Worm (Caenorhabditis elegans) whole organism, L2 larva: ENCODE data around the gene ZK813.2.

Experiments
- C34F6.9 ChIP-seq: fragments of 150-350 bp; optimal IDR thresholded peaks from 2 replicates; lab custom pipeline; 2014; ENCODE audit warnings: missing biosample characterization, missing genetic modification characterization
- F13H6.1 ChIP-seq: sonication (generic microtip); optimal IDR thresholded peaks from 2 replicates; lab custom pipeline; 2016; ENCODE audit warnings: missing genetic modification characterization, missing compliant biosample characterization
- R02D3.7 ChIP-seq: fragments of 150-350 bp; optimal IDR thresholded peaks from 2 replicates; lab custom pipeline; 2014; ENCODE audit warnings: missing biosample characterization, missing genetic modification characterization
- Y55F3AM.14 ChIP-seq: fragments of 200-800 bp; sonication (Bioruptor generic); optimal IDR thresholded peaks from 2 replicates; lab custom pipeline; 2018; ENCODE audit warnings: mild to moderate bottlenecking, missing genetic modification characterization, missing compliant biosample characterization
- alr-1 ChIP-seq: fragments of 150-350 bp; optimal IDR thresholded peaks from 2 replicates; lab custom pipeline; 2014; ENCODE audit warnings: missing biosample characterization, missing genetic modification characterization
- aly-2 ChIP-seq: fragments of 150-350 bp; optimal IDR thresholded peaks from 2 replicates; lab custom pipeline; 2014; ENCODE audit warnings: missing biosample characterization, missing genetic modification characterization
- ama-1 ChIP-seq: fragments of 150-350 bp; optimal IDR thresholded peaks from 2 replicates; lab custom pipeline; 2018; ENCODE audit warnings: inconsistent platforms
- ceh-16 ChIP-seq: fragments of 150-350 bp; optimal IDR thresholded peaks from 2 replicates; lab custom pipeline; 2014; ENCODE audit warnings: missing biosample characterization, missing genetic modification characterization
- ceh-82 ChIP-seq: fragments of 150-350 bp; optimal IDR thresholded peaks from 2 replicates; lab custom pipeline; 2014; ENCODE audit warnings: missing biosample characterization, missing genetic modification characterization
- crh-2 ChIP-seq: sonication (generic microtip); optimal IDR thresholded peaks from 2 replicates; lab custom pipeline; 2017; ENCODE audit warnings: missing biosample characterization, missing genetic modification characterization
- dmd-4 ChIP-seq: sonication (generic microtip); optimal IDR thresholded peaks from 2 replicates; lab custom pipeline; 2017; ENCODE audit warnings: missing biosample characterization, missing genetic modification characterization
- egl-27 ChIP-seq: sonication (generic microtip); optimal IDR thresholded peaks from 3 replicates; lab custom pipeline; 2017; ENCODE audit warnings: missing biosample characterization, missing genetic modification reagents, missing genetic modification characterization
- elt-1 ChIP-seq: fragments of 150-350 bp; optimal IDR thresholded peaks from 2 replicates; lab custom pipeline; 2014; ENCODE audit warnings: missing biosample characterization, missing genetic modification characterization
- elt-3 ChIP-seq: sonication (generic microtip); optimal IDR thresholded peaks from 2 replicates; lab custom pipeline; 2017; ENCODE audit warnings: missing biosample characterization, missing genetic modification characterization
- fos-1 ChIP-seq: fragments of 150-350 bp; optimal IDR thresholded peaks from 2 replicates; lab custom pipeline; 2014; ENCODE audit warnings: missing biosample characterization, missing genetic modification characterization
- lin-11 ChIP-seq: fragments of 150-350 bp; sonication (generic microtip); optimal IDR thresholded peaks from 2 replicates; lab custom pipeline; 2014; ENCODE audit warnings: missing biosample characterization, missing genetic modification characterization, inconsistent platforms, mixed read lengths
- lin-39 ChIP-seq: fragments of 150-350 bp; optimal IDR thresholded peaks from 2 replicates; lab custom pipeline; 2014; ENCODE audit warnings: missing biosample characterization, missing genetic modification reagents, missing genetic modification characterization
- lsy-2 ChIP-seq, 2 experiments: fragments of 150-350 bp in 1 of 2; sonication (generic microtip) in 1 of 2; optimal IDR thresholded peaks; 2 replicates each; lab custom pipeline; 2014 to 2017; ENCODE audit warnings: missing biosample characterization in 2 of 2, missing genetic modification characterization in 2 of 2
- mab-5 ChIP-seq: fragments of 150-350 bp; optimal IDR thresholded peaks from 2 replicates; lab custom pipeline; 2014; ENCODE audit warnings: missing biosample characterization, missing genetic modification characterization
- mbf-1 ChIP-seq: sonication (generic microtip); optimal IDR thresholded peaks from 2 replicates; lab custom pipeline; 2017; ENCODE audit warnings: missing biosample characterization, missing genetic modification characterization
- nhr-10 ChIP-seq: sonication (generic microtip); optimal IDR thresholded peaks from 2 replicates; lab custom pipeline; 2017; ENCODE audit warnings: missing biosample characterization, missing genetic modification characterization
- nhr-11 ChIP-seq: fragments of 150-350 bp; optimal IDR thresholded peaks from 2 replicates; lab custom pipeline; 2014; ENCODE audit warnings: missing biosample characterization, missing genetic modification characterization
- nhr-12 ChIP-seq: fragments of 150-350 bp; optimal IDR thresholded peaks from 2 replicates; lab custom pipeline; 2014; ENCODE audit warnings: missing biosample characterization, missing genetic modification characterization
- nhr-129 ChIP-seq: fragments of 150-350 bp; optimal IDR thresholded peaks from 2 replicates; lab custom pipeline; 2014; ENCODE audit warnings: missing biosample characterization, missing genetic modification characterization
- nhr-21 ChIP-seq: fragments of 150-350 bp; optimal IDR thresholded peaks from 2 replicates; lab custom pipeline; 2014; ENCODE audit warnings: missing biosample characterization, missing genetic modification characterization
- nhr-237 ChIP-seq: fragments of 150-350 bp; optimal IDR thresholded peaks from 2 replicates; lab custom pipeline; 2014; ENCODE audit warnings: missing biosample characterization, missing genetic modification characterization
- nhr-6 ChIP-seq: fragments of 150-350 bp; optimal IDR thresholded peaks from 2 replicates; lab custom pipeline; 2014; ENCODE audit warnings: missing biosample characterization, missing genetic modification characterization
- skn-1 ChIP-seq: sonication (generic microtip); optimal IDR thresholded peaks from 2 replicates; lab custom pipeline; 2017; ENCODE audit warnings: missing biosample characterization, missing genetic modification characterization
- sma-3 ChIP-seq: sonication (generic microtip); optimal IDR thresholded peaks from 2 replicates; lab custom pipeline; 2016; ENCODE audit warnings: missing genetic modification reagents, missing genetic modification characterization, missing compliant biosample characterization
- sma-9 ChIP-seq, 2 experiments: fragments of 150-350 bp in 1 of 2; sonication (generic microtip) in 1 of 2; optimal IDR thresholded peaks; 2 replicates each; lab custom pipeline; 2014 to 2016; ENCODE audit warnings: missing genetic modification characterization in 2 of 2, mild to moderate bottlenecking in 1 of 2, missing biosample characterization in 1 of 2, missing compliant biosample characterization in 1 of 2, missing genetic modification reagents in 1 of 2, moderate library complexity in 1 of 2
- snpc-4 ChIP-seq: fragments of 150-350 bp; optimal IDR thresholded peaks from 2 replicates; lab custom pipeline; 2014; ENCODE audit warnings: missing biosample characterization, missing genetic modification characterization
- unc-55 ChIP-seq: fragments of 150-350 bp; sonication (generic microtip); optimal IDR thresholded peaks from 3 replicates; lab custom pipeline; 2014; ENCODE audit warnings: missing biosample characterization, missing genetic modification reagents, missing genetic modification characterization
- zag-1 ChIP-seq: fragments of 150-350 bp; optimal IDR thresholded peaks from 2 replicates; lab custom pipeline; 2014; ENCODE audit warnings: missing biosample characterization, missing genetic modification characterization
- ztf-1 ChIP-seq: fragments of 200-800 bp; sonication (Bioruptor generic); conservative IDR thresholded peaks from 2 replicates; pipeline ENCODE4 v1.3.6; 2022; ENCODE audit warnings: missing genetic modification characterization, missing compliant biosample characterization
- ztf-11 ChIP-seq: sonication (generic microtip); optimal IDR thresholded peaks from 2 replicates; lab custom pipeline; 2017; ENCODE audit warnings: missing biosample characterization, missing genetic modification characterization

ZK813.2 gene

DNA sequence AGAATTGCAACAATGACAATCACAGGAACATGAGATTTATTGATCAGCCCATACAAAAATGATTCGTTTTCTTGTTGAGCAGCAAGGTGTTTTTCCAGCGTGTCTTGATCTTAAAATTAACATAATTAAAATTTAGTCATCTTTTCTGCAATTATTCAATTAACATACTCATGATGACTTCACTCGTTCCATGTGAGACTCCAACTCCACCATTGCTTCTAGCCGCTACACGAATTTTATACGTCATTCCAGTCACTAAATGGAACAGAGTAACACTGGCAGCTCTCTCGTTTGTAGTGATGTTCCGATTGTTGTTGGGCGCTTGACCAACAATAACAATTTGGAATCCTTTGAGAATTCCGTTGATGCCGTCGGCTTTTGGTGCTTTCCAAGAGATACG lies 10.2 kb downstream of the ZK813.2 start:
- TF ChIP-seq zag-1 (tag; lab: Kevin White, UChicago), result no peak
- TF ChIP-seq sma-9 (GFP tag; optimal IDR thresholded peaks at IDR 0.05; lab: Kevin White, UChicago), result no peak
- no peak for TF ChIP-seq sma-9 (tag; optimal IDR thresholded peaks at IDR 0.05; lab: Kevin White, UChicago)
- no peak for TF ChIP-seq F13H6.1
- TF ChIP-seq nhr-6 (tag; lab: Kevin White, UChicago), result no peak
- TF ChIP-seq ztf-11, result no peak
- TF ChIP-seq aly-2, result no peak
- no peak for TF ChIP-seq nhr-10 (tag; lab: Kevin White, UChicago)
- TF ChIP-seq skn-1, result no peak
- no peak for TF ChIP-seq ztf-1 (GFP tag; lab: Robert Waterston, UW)

DNA sequence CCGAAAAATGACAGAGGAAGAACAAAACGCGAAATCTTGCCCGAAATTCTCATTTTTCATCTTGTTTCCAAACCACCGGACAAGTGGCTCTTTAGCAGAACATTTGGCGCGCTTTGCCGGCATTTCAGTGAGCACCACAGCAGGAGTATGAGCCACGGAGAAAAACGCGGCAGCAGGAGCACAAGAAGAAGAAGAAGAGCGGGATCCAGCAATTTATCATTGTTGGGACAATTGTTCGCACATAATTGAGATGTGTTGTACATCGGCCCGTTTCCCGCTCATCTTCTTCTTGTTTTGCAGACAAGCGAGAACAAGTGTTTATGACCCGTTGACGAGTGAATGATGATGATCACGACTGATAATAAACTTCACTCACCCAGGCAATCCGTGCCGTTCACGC lies 11.9 kb downstream of the ZK813.2 start:
- TF ChIP-seq ceh-82 (tag; lab: Kevin White, UChicago), result no peak
- peak; percentile 2 for TF ChIP-seq unc-55 (GFP tag; lab: Kevin White, UChicago)
- no peak for TF ChIP-seq nhr-12 (tag; lab: Kevin White, UChicago)
- no peak for TF ChIP-seq egl-27 (tag; lab: Kevin White, UChicago)
- no peak for TF ChIP-seq ztf-1 (GFP tag; lab: Robert Waterston, UW)
- peak in 1 of 2 experiments; percentile 19 for TF ChIP-seq lsy-2 (tag; optimal IDR thresholded peaks at IDR 0.05; lab: Kevin White, UChicago)
- no peak for TF ChIP-seq nhr-237 (tag; lab: Kevin White, UChicago)
- peak; percentile 61 for TF ChIP-seq sma-9 (GFP tag; optimal IDR thresholded peaks at IDR 0.05; lab: Kevin White, UChicago)
- TF ChIP-seq sma-9 (tag; optimal IDR thresholded peaks at IDR 0.05; lab: Kevin White, UChicago), result no peak
- no peak for TF ChIP-seq nhr-11 (tag; lab: Kevin White, UChicago)
- no peak for TF ChIP-seq skn-1
- no peak for TF ChIP-seq elt-1 (tag; lab: Kevin White, UChicago)
- TF ChIP-seq F13H6.1, result peak; percentile 76
- TF ChIP-seq mab-5 (tag; lab: Kevin White, UChicago), result peak; percentile 82
- TF ChIP-seq C34F6.9 (tag; lab: Kevin White, UChicago), result peak; percentile 22
- TF ChIP-seq lin-39 (tag; lab: Kevin White, UChicago), result peak; percentile 65
- TF ChIP-seq zag-1 (tag; lab: Kevin White, UChicago), result no peak

- no peak for TF ChIP-seq elt-3 (tag; lab: Kevin White, UChicago)
- no peak for TF ChIP-seq nhr-129
- TF ChIP-seq C34F6.9 (tag; lab: Kevin White, UChicago), result no peak
- TF ChIP-seq dmd-4 (tag; lab: Kevin White, UChicago), result no peak
Observed at ce11 chrX:3462086-3462485, 18.5 kb downstream of the ZK813.2 start.

ce11 chrX:3463875-3464274 lies 20.2 kb downstream of the ZK813.2 start:
- no peak for TF ChIP-seq ceh-82 (tag; lab: Kevin White, UChicago)
- TF ChIP-seq egl-27 (tag; lab: Kevin White, UChicago), result no peak
- TF ChIP-seq Y55F3AM.14 (GFP tag; lab: Kevin White, UChicago), result no peak
- no peak for TF ChIP-seq elt-3 (tag; lab: Kevin White, UChicago)
- no peak for TF ChIP-seq lin-39 (tag; lab: Kevin White, UChicago)
- TF ChIP-seq alr-1 (tag; lab: Kevin White, UChicago), result no peak
- TF ChIP-seq aly-2, result no peak
- no peak for TF ChIP-seq mbf-1
- no peak for TF ChIP-seq unc-55 (GFP tag; lab: Kevin White, UChicago)
- no peak for TF ChIP-seq snpc-4
- TF ChIP-seq, all 48 proteins: peak for 0

ce11 chrX:3464309-3465038 lies 20.8 kb downstream of the ZK813.2 start:
- TF ChIP-seq ceh-82 (tag; lab: Kevin White, UChicago), result no peak
- no peak for TF ChIP-seq ceh-16 (tag; lab: Kevin White, UChicago)
- no peak for TF ChIP-seq crh-2 (tag; lab: Kevin White, UChicago)
- no peak for TF ChIP-seq snpc-4
- TF ChIP-seq nhr-21 (tag; lab: Kevin White, UChicago), result no peak
- TF ChIP-seq lin-11, result no peak
- TF ChIP-seq ama-1, result no peak
- TF ChIP-seq R02D3.7, result no peak
- TF ChIP-seq nhr-12 (tag; lab: Kevin White, UChicago), result no peak
- TF ChIP-seq sma-3, result no peak
- no peak for TF ChIP-seq F13H6.1
- peak; percentile 70 for TF ChIP-seq unc-55 (GFP tag; lab: Kevin White, UChicago)
- TF ChIP-seq fos-1 (tag; lab: Kevin White, UChicago), result no peak
- peak; percentile 38 for TF ChIP-seq zag-1 (tag; lab: Kevin White, UChicago)
- TF ChIP-seq aly-2, result no peak
- no peak for TF ChIP-seq lin-39 (tag; lab: Kevin White, UChicago)
- TF ChIP-seq sma-9 (GFP tag; optimal IDR thresholded peaks at IDR 0.05; lab: Kevin White, UChicago), result no peak
- no peak for TF ChIP-seq sma-9 (tag; optimal IDR thresholded peaks at IDR 0.05; lab: Kevin White, UChicago)
